Worm (Caenorhabditis elegans) whole organism, L4 larva: ENCODE measurements around the gene gakh-1.
A peak's percentile ranks its signal among the peaks of the same experiment; 100 is the strongest.

Experiments used
- D1046.2 ChIP-seq: fragments of 200-800 bp; sonication (Bioruptor generic); IDR thresholded peaks from 2 replicates; pipeline ENCODE4 v1.3.6; 2022; ENCODE audit warnings: missing genetic modification characterization, missing compliant biosample characterization
- F10B5.3 ChIP-seq: sonication (generic microtip); optimal IDR thresholded peaks from 2 replicates; lab custom pipeline; 2016; ENCODE audit warnings: mild to moderate bottlenecking, missing genetic modification characterization, missing compliant biosample characterization
- F37D6.2 ChIP-seq: sonication (generic microtip); optimal IDR thresholded peaks from 2 replicates; lab custom pipeline; 2016; ENCODE audit warnings: mild to moderate bottlenecking, missing genetic modification characterization, missing compliant biosample characterization
- F44E2.7 ChIP-seq: fragments of 200-800 bp; sonication (Bioruptor generic); IDR thresholded peaks from 2 replicates; pipeline ENCODE4 v2.1.2; 2022; ENCODE audit warnings: missing genetic modification characterization, missing compliant biosample characterization
- F49E8.2 ChIP-seq: sonication (generic microtip); optimal IDR thresholded peaks from 2 replicates; lab custom pipeline; 2016; ENCODE audit warnings: missing compliant biosample characterization, mild to moderate bottlenecking, missing genetic modification characterization, borderline replicate concordance
- T26A8.4 ChIP-seq: fragments of 200-800 bp; sonication (Bioruptor generic); IDR thresholded peaks from 2 replicates; pipeline ENCODE4 v1.3.6; 2022; ENCODE audit warnings: missing genetic modification characterization, missing compliant biosample characterization
- Y105C5A.15 ChIP-seq: fragments of 200-800 bp; sonication (Bioruptor generic); IDR thresholded peaks from 2 replicates; pipeline ENCODE4 v1.3.6; 2022; ENCODE audit warnings: missing genetic modification characterization, missing compliant biosample characterization
- Y5F2A.4 ChIP-seq: fragments of 200-800 bp; sonication (Bioruptor generic); optimal IDR thresholded peaks from 2 replicates; lab custom pipeline; 2018; ENCODE audit warnings: mild to moderate bottlenecking, missing genetic modification characterization, missing compliant biosample characterization
- aha-1 ChIP-seq: fragments of 150-350 bp; peaks from one replicate; lab custom pipeline; 2014; ENCODE audit warnings: missing biosample characterization, missing genetic modification characterization
- aly-2 ChIP-seq: sonication (generic microtip); optimal IDR thresholded peaks from 2 replicates; lab custom pipeline; 2018; ENCODE audit warnings: missing biosample characterization, missing genetic modification characterization
- ama-1 ChIP-seq: fragments of 150-350 bp; optimal IDR thresholded peaks from 2 replicates; lab custom pipeline; 2014; ENCODE audit warnings: inconsistent platforms, mixed read lengths
- attf-4 ChIP-seq: sonication (generic microtip); optimal IDR thresholded peaks from 3 replicates; lab custom pipeline; 2017; ENCODE audit warnings: missing biosample characterization, missing genetic modification characterization
- ceh-20 ChIP-seq: fragments of 200-800 bp; sonication (Bioruptor generic); IDR thresholded peaks from 2 replicates; pipeline ENCODE4 v1.3.6; 2022; ENCODE audit warnings: missing genetic modification reagents, missing genetic modification characterization, missing compliant biosample characterization
- ceh-28 ChIP-seq: fragments of 150-350 bp; optimal IDR thresholded peaks from 2 replicates; lab custom pipeline; 2014; ENCODE audit warnings: missing biosample characterization, missing genetic modification reagents, missing genetic modification characterization
- ceh-32 ChIP-seq: sonication (generic microtip); optimal IDR thresholded peaks from 2 replicates; lab custom pipeline; 2016; ENCODE audit warnings: mild to moderate bottlenecking, missing genetic modification characterization, missing compliant biosample characterization; ENCODE audit not compliant: poor library complexity
- ceh-44 ChIP-seq: fragments of 200-800 bp; sonication (Bioruptor generic); IDR thresholded peaks from 2 replicates; pipeline ENCODE4 v1.3.6; 2022; ENCODE audit warnings: missing genetic modification reagents, missing genetic modification characterization, missing compliant biosample characterization
- daf-19 ChIP-seq: fragments of 200-800 bp; sonication (Bioruptor generic); conservative IDR thresholded peaks from 2 replicates; pipeline ENCODE4 v1.3.6; 2022; ENCODE audit warnings: missing genetic modification characterization, missing compliant biosample characterization
- daf-8 ChIP-seq: fragments of 200-800 bp; sonication (Bioruptor generic); IDR thresholded peaks from 2 replicates; pipeline ENCODE4 v1.3.6; 2022; ENCODE audit warnings: missing genetic modification characterization, missing compliant biosample characterization
- dmd-8 ChIP-seq: fragments of 200-800 bp; sonication (Bioruptor generic); IDR thresholded peaks from 2 replicates; pipeline ENCODE4 v1.3.6; 2022; ENCODE audit warnings: missing genetic modification characterization, missing compliant biosample characterization
- dpl-1 ChIP-seq: fragments of 150-350 bp; optimal IDR thresholded peaks from 2 replicates; lab custom pipeline; 2014; ENCODE audit warnings: missing biosample characterization, missing genetic modification reagents, missing genetic modification characterization
- egl-43 ChIP-seq: fragments of 200-800 bp; sonication (Bioruptor generic); IDR thresholded peaks from 2 replicates; pipeline ENCODE4 v1.3.6; 2022; ENCODE audit warnings: missing genetic modification reagents, missing genetic modification characterization, missing compliant biosample characterization
- fos-1 ChIP-seq: fragments of 150-350 bp; optimal IDR thresholded peaks from 2 replicates; lab custom pipeline; 2014; ENCODE audit warnings: missing biosample characterization, missing genetic modification characterization
- hlh-11 ChIP-seq: fragments of 200-800 bp; sonication (Bioruptor generic); optimal IDR thresholded peaks from 2 replicates; lab custom pipeline; 2018; ENCODE audit warnings: mild to moderate bottlenecking, missing genetic modification characterization, missing compliant biosample characterization
- hlh-30 ChIP-seq: sonication (generic microtip); optimal IDR thresholded peaks from 2 replicates; lab custom pipeline; 2017; ENCODE audit warnings: antibody characterized with exemption, mild to moderate bottlenecking, missing genetic modification characterization, missing compliant biosample characterization; ENCODE audit not compliant: insufficient read depth
- lim-7 ChIP-seq: fragments of 200-800 bp; sonication (Bioruptor generic); IDR thresholded peaks from 2 replicates; pipeline ENCODE4 v1.3.6; 2022; ENCODE audit warnings: missing genetic modification characterization, missing compliant biosample characterization
- lin-13 ChIP-seq: fragments of 150-350 bp; optimal IDR thresholded peaks from 2 replicates; lab custom pipeline; 2014; ENCODE audit warnings: missing biosample characterization, missing genetic modification reagents, missing genetic modification characterization
- lin-39 ChIP-seq: fragments of 150-350 bp; optimal IDR thresholded peaks from 2 replicates; lab custom pipeline; 2014; ENCODE audit warnings: missing biosample characterization, missing genetic modification reagents, missing genetic modification characterization
- lsy-2 ChIP-seq, 2 experiments: fragments of 150-350 bp in 1 of 2; sonication (generic microtip) in 1 of 2; optimal IDR thresholded peaks; 2 replicates each; lab custom pipeline; 2014 to 2017; ENCODE audit warnings: missing biosample characterization in 2 of 2, missing genetic modification characterization in 2 of 2
- mep-1 ChIP-seq: fragments of 150-350 bp; sonication (generic microtip); optimal IDR thresholded peaks from 3 replicates; lab custom pipeline; 2014; ENCODE audit warnings: missing biosample characterization, missing genetic modification characterization
- mxl-3 ChIP-seq: fragments of 200-800 bp; sonication (Bioruptor generic); optimal IDR thresholded peaks from 2 replicates; lab custom pipeline; 2018; ENCODE audit warnings: mild to moderate bottlenecking, missing genetic modification characterization, missing compliant biosample characterization
- nhr-10 ChIP-seq: fragments of 150-350 bp; optimal IDR thresholded peaks from 2 replicates; lab custom pipeline; 2014; ENCODE audit warnings: missing biosample characterization, missing genetic modification characterization
- nhr-11 ChIP-seq: fragments of 150-350 bp; optimal IDR thresholded peaks from 2 replicates; lab custom pipeline; 2014; ENCODE audit warnings: missing biosample characterization, missing genetic modification characterization
- nhr-25 ChIP-seq: sonication (generic microtip); optimal IDR thresholded peaks from 2 replicates; lab custom pipeline; 2017; ENCODE audit warnings: missing genetic modification characterization, mild to moderate bottlenecking, missing compliant biosample characterization, antibody characterized with exemption, moderate library complexity, borderline replicate concordance; ENCODE audit not compliant: insufficient read depth
- nhr-42 ChIP-seq: fragments of 200-800 bp; sonication (Bioruptor generic); IDR thresholded peaks from 2 replicates; pipeline ENCODE4 v1.3.6; 2022; ENCODE audit warnings: missing genetic modification characterization, missing compliant biosample characterization
- nhr-48 ChIP-seq: sonication (generic microtip); optimal IDR thresholded peaks from 2 replicates; lab custom pipeline; 2016; ENCODE audit warnings: mild to moderate bottlenecking, missing genetic modification characterization, missing compliant biosample characterization
- nhr-77 ChIP-seq: fragments of 150-350 bp; optimal IDR thresholded peaks from 2 replicates; lab custom pipeline; 2014; ENCODE audit warnings: missing biosample characterization, missing genetic modification characterization
- pqm-1 ChIP-seq: sonication (generic microtip); optimal IDR thresholded peaks from 2 replicates; lab custom pipeline; 2017; ENCODE audit warnings: missing biosample characterization, missing genetic modification characterization
- rbr-2 ChIP-seq: sonication (generic microtip); optimal IDR thresholded peaks from 2 replicates; lab custom pipeline; 2016; ENCODE audit warnings: missing genotype, missing genetic modification characterization, missing compliant biosample characterization
- sdz-12 ChIP-seq: fragments of 200-800 bp; sonication (Bioruptor generic); optimal IDR thresholded peaks from 2 replicates; lab custom pipeline; 2018; ENCODE audit warnings: mild to moderate bottlenecking, missing genetic modification characterization, missing compliant biosample characterization
- snpc-4 ChIP-seq: fragments of 150-350 bp; optimal IDR thresholded peaks from 2 replicates; lab custom pipeline; 2014; ENCODE audit warnings: missing biosample characterization, missing genetic modification characterization
- spr-1 ChIP-seq: sonication (generic microtip); optimal IDR thresholded peaks from 2 replicates; lab custom pipeline; 2016; ENCODE audit warnings: mild to moderate bottlenecking, missing genetic modification characterization, missing compliant biosample characterization
- spr-3 ChIP-seq: fragments of 200-800 bp; sonication (Bioruptor generic); optimal IDR thresholded peaks from 2 replicates; lab custom pipeline; 2018; ENCODE audit warnings: mild to moderate bottlenecking, missing genetic modification characterization, missing compliant biosample characterization
- unc-62 ChIP-seq, 3 experiments: fragments of 150-350 bp in 1 of 3; sonication (generic microtip); optimal IDR thresholded peaks in 2 of 3; peaks in 1 of 3; 1 replicate in 1 of 3; 2 replicates in 2 of 3; lab custom pipeline; 2014 to 2017; ENCODE audit warnings: missing biosample characterization in 3 of 3, missing genetic modification characterization in 3 of 3, missing genetic modification reagents in 3 of 3, missing genotype in 1 of 3
- vab-7 ChIP-seq: fragments of 200-800 bp; sonication (Bioruptor generic); IDR thresholded peaks from 2 replicates; pipeline ENCODE4 v1.3.6; 2022; ENCODE audit warnings: missing genetic modification reagents, missing genetic modification characterization, missing compliant biosample characterization
- zfp-3 ChIP-seq: fragments of 200-800 bp; sonication (Bioruptor generic); conservative IDR thresholded peaks from 2 replicates; pipeline ENCODE4 v1.3.6; 2022; ENCODE audit warnings: missing genetic modification reagents, missing genetic modification characterization, missing compliant biosample characterization
- ztf-7 ChIP-seq: fragments of 150-350 bp; optimal IDR thresholded peaks from 2 replicates; lab custom pipeline; 2014; ENCODE audit warnings: missing biosample characterization, missing genetic modification characterization

The gakh-1 gene

DNA sequence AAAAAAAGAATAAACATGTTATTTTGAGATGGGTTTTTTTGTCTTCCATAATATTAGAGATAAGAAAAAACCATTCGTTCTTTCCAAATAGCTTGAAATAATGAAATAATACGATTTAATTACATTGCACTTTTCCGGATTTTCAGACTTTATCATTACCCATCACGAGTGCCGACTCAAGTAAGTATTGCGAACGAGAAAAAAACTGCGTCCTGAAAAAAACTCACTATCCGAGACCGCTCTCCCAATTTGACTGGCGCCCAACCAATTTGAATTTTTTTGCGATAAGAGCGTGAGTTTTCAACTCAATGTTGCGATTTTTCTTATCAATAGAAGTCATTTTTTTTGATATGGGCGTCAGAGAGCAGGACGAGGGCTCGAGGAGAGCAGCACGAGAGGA is 30.7 kb downstream of the gakh-1 start (continued):
- TF ChIP-seq ceh-28 (tag; lab: Kevin White, UChicago) (no peak), snpc-4 (tag; lab: Kevin White, UChicago) (no peak), hlh-30 (tag; lab: Kevin White, UChicago) (peak; percentile 33), daf-8 (GFP tag; lab: Robert Waterston, UW) (no peak), attf-4 (tag; lab: Kevin White, UChicago) (no peak), daf-19 (GFP tag; lab: Robert Waterston, UW) (no peak), aly-2 (no peak), nhr-48 (tag; lab: Kevin White, UChicago) (peak; percentile 38), F10B5.3 (tag; lab: Kevin White, UChicago) (no peak), ztf-7 (tag; lab: Kevin White, UChicago) (no peak), mxl-3 (GFP tag; lab: Kevin White, UChicago) (no peak), fos-1 (tag; lab: Kevin White, UChicago) (no peak), nhr-10 (no peak), zfp-3 (GFP tag; lab: Robert Waterston, UW) (no peak), lsy-2 (tag; optimal IDR thresholded peaks at IDR 0.05; lab: Kevin White, UChicago) (no peak), lin-39 (tag; lab: Kevin White, UChicago) (no peak), ama-1 (lab: Kevin White, UChicago) (no peak), T26A8.4 (no peak), lin-13 (GFP tag; lab: Kevin White, UChicago) (no peak), mep-1 (tag; lab: Kevin White, UChicago) (peak; percentile 23), ceh-44 (GFP tag; lab: Robert Waterston, UW) (no peak), sdz-12 (GFP tag; lab: Kevin White, UChicago) (no peak), pqm-1 (peak; percentile 92), vab-7 (GFP tag; lab: Robert Waterston, UW) (no peak), hlh-11 (tag; lab: Kevin White, UChicago) (peak; percentile 87), nhr-42 (GFP tag; lab: Robert Waterston, UW) (no peak), F49E8.2 (tag; lab: Kevin White, UChicago) (no peak), rbr-2 (tag; lab: Kevin White, UChicago) (no peak), D1046.2 (no peak), dmd-8 (no peak), aha-1 (tag; lab: Kevin White, UChicago) (no peak), ceh-20 (GFP tag; lab: Robert Waterston, UW) (no peak), unc-62 (GFP tag; optimal IDR thresholded peaks at IDR 0.05 in 1 of 2; lab: Kevin White, UChicago) (no peak), unc-62 (tag; optimal IDR thresholded peaks at IDR 0.05; lab: Kevin White, UChicago) (no peak), Y5F2A.4 (GFP tag; lab: Kevin White, UChicago) (no peak), spr-3 (GFP tag; lab: Kevin White, UChicago) (no peak), spr-1 (tag; lab: Kevin White, UChicago) (no peak), ceh-32 (tag; lab: Kevin White, UChicago) (no peak), nhr-77 (tag; lab: Kevin White, UChicago) (peak; percentile 62), F37D6.2 (tag; lab: Kevin White, UChicago) (no peak), egl-43 (no peak), Y105C5A.15 (no peak), F44E2.7 (GFP tag; lab: Robert Waterston, UW) (no peak), nhr-25 (tag; lab: Kevin White, UChicago) (no peak), dpl-1 (GFP tag; lab: Kevin White, UChicago) (no peak), lim-7 (GFP tag; lab: Robert Waterston, UW) (no peak), nhr-11 (tag; lab: Kevin White, UChicago) (no peak)
